Fruit fly (Drosophila melanogaster) whole organism, wandering third instar larva: Measurements from ENCODE around the gene CG32706.
A peak's percentile ranks its signal among the peaks of the same experiment; 100 is the strongest.
"Not testable (repeated sequence)": the region's sequence is repeated elsewhere in the genome, so short reads cannot be mapped to it uniquely, and the experiment has no call there.

Source experiments
- Abd-B ChIP-seq: fragments of >200 bp; optimal IDR thresholded peaks from 2 replicates; lab custom pipeline; 2017; ENCODE audit warnings: missing biosample characterization, missing genetic modification characterization
- CG32264 ChIP-seq: fragments of 200-800 bp; sonication (Bioruptor generic); optimal IDR thresholded peaks from 2 replicates; lab custom pipeline; 2016; ENCODE audit warnings: missing biosample characterization, missing genetic modification characterization
- CG9705 ChIP-seq: fragments of 200-800 bp; sonication (Bioruptor generic); optimal IDR thresholded peaks from 2 replicates; lab custom pipeline; 2018; ENCODE audit warnings: missing biosample characterization, mild to moderate bottlenecking, missing genetic modification characterization
- CrebA ChIP-seq: fragments of 200-800 bp; sonication (Bioruptor generic); optimal IDR thresholded peaks from 2 replicates; lab custom pipeline; 2016; ENCODE audit warnings: missing biosample characterization, mild to moderate bottlenecking, missing genetic modification characterization, borderline replicate concordance
- Dfd ChIP-seq: fragments of >200 bp; optimal IDR thresholded peaks from 2 replicates; lab custom pipeline; 2017; ENCODE audit warnings: missing biosample characterization, missing genetic modification characterization
- Dif ChIP-seq: fragments of 200-275, 200-300 bp; sonication (Bioruptor generic); optimal IDR thresholded peaks from 2 replicates; lab custom pipeline; 2018; ENCODE audit warnings: missing biosample characterization, missing genetic modification characterization; ENCODE audit not compliant: partially characterized antibody
- GATAd ChIP-seq: sonication (Bioruptor generic); optimal IDR thresholded peaks from 2 replicates; lab custom pipeline; 2016; ENCODE audit warnings: missing biosample characterization, missing genetic modification characterization
- HLH106 ChIP-seq: fragments of 200-800 bp; optimal IDR thresholded peaks from 3 replicates; lab custom pipeline; 2019; ENCODE audit warnings: missing biosample characterization, mild to moderate bottlenecking, missing genetic modification characterization, moderate library complexity
- Hnf4 ChIP-seq: fragments of 200-800 bp; sonication (Bioruptor generic); optimal IDR thresholded peaks from 2 replicates; lab custom pipeline; 2016; ENCODE audit warnings: missing biosample characterization, mild to moderate bottlenecking, missing genetic modification characterization
- Hr78 ChIP-seq: fragments of >200 bp; optimal IDR thresholded peaks from 2 replicates; lab custom pipeline; 2017; ENCODE audit warnings: missing biosample characterization, missing genetic modification characterization
- Hr83 ChIP-seq: fragments of 200-300 bp; sonication (Bioruptor generic); optimal IDR thresholded peaks from 2 replicates; lab custom pipeline; 2016; ENCODE audit warnings: missing biosample characterization, mild to moderate bottlenecking, missing genetic modification characterization, moderate library complexity; ENCODE audit not compliant: poor library complexity, severe bottlenecking
- Jra ChIP-seq: sonication (Bioruptor generic); optimal IDR thresholded peaks from 2 replicates; lab custom pipeline; 2016; ENCODE audit warnings: missing biosample characterization, missing genetic modification characterization
- Mio ChIP-seq: sonication (Bioruptor generic); optimal IDR thresholded peaks from 2 replicates; lab custom pipeline; 2016; ENCODE audit warnings: missing biosample characterization, missing genetic modification characterization
- Myc ChIP-seq: fragments of >200 bp; optimal IDR thresholded peaks from 2 replicates; lab custom pipeline; 2017
- N ChIP-seq: fragments of >200 bp; optimal IDR thresholded peaks from 2 replicates; lab custom pipeline; 2018; ENCODE audit warnings: missing biosample characterization, missing external identifiers, missing genetic modification characterization
- OdsH ChIP-seq: fragments of 200-800 bp; sonication (Bioruptor generic); optimal IDR thresholded peaks from 2 replicates; lab custom pipeline; 2016; ENCODE audit warnings: missing biosample characterization, mild to moderate bottlenecking, missing genetic modification characterization
- Sp1 ChIP-seq: fragments of 200-800 bp; sonication (Bioruptor generic); optimal IDR thresholded peaks from 3 replicates; lab custom pipeline; 2019; ENCODE audit warnings: missing biosample characterization, mild to moderate bottlenecking, missing genetic modification characterization, moderate library complexity
- Vsx2 ChIP-seq: fragments of 200-300, 225-300 bp; sonication (Bioruptor generic); optimal IDR thresholded peaks from 2 replicates; lab custom pipeline; 2018; ENCODE audit warnings: missing biosample characterization, missing genetic modification characterization; ENCODE audit not compliant: partially characterized antibody
- br ChIP-seq: fragments of 200-800 bp; sonication (Bioruptor generic); optimal IDR thresholded peaks from 2 replicates; lab custom pipeline; 2016; ENCODE audit warnings: missing biosample characterization, missing genetic modification characterization
- brk ChIP-seq: fragments of 200-800 bp; sonication (Bioruptor generic); optimal IDR thresholded peaks from 2 replicates; lab custom pipeline; 2016; ENCODE audit warnings: missing biosample characterization, mild to moderate bottlenecking, missing genetic modification characterization
- dl ChIP-seq, 2 experiments: fragments of 175-275, 200-275 bp in 1 of 2; fragments of 200-275 bp in 1 of 2; sonication (Bioruptor generic); optimal IDR thresholded peaks; lab custom pipeline; 2018; ENCODE audit warnings: mild to moderate bottlenecking in 2 of 2, missing biosample characterization in 2 of 2, missing genetic modification characterization in 2 of 2, moderate library complexity in 2 of 2; ENCODE audit not compliant: partially characterized antibody in 2 of 2, insufficient read depth in 1 of 2
- dmrt93B ChIP-seq: fragments of 200-800 bp; sonication (Bioruptor generic); optimal IDR thresholded peaks from 2 replicates; lab custom pipeline; 2018; ENCODE audit warnings: missing biosample characterization, mild to moderate bottlenecking, missing genetic modification characterization
- dsf ChIP-seq: sonication (Bioruptor generic); optimal IDR thresholded peaks from 2 replicates; lab custom pipeline; 2016; ENCODE audit warnings: missing biosample characterization, missing genetic modification characterization, borderline replicate concordance
- ey ChIP-seq: fragments of 200-800 bp; sonication (Bioruptor generic); optimal IDR thresholded peaks from 2 replicates; lab custom pipeline; 2016; ENCODE audit warnings: missing biosample characterization, missing genetic modification characterization
- foxo ChIP-seq, 2 experiments: fragments of 200-800 bp; sonication (Bioruptor generic); optimal IDR thresholded peaks; 2 replicates in 1 of 2; 3 replicates in 1 of 2; lab custom pipeline; 2016 to 2017; ENCODE audit warnings: missing biosample characterization in 2 of 2, missing genetic modification characterization in 2 of 2
- fru ChIP-seq: fragments of 200-800 bp; sonication (Bioruptor generic); optimal IDR thresholded peaks from 3 replicates; lab custom pipeline; 2016; ENCODE audit warnings: missing biosample characterization, mild to moderate bottlenecking, missing genetic modification characterization
- h ChIP-seq: fragments of 200-800 bp; sonication (Bioruptor generic); optimal IDR thresholded peaks from 3 replicates; lab custom pipeline; 2016; ENCODE audit warnings: missing biosample characterization, mild to moderate bottlenecking, missing genetic modification characterization
- jim ChIP-seq: fragments of 175-275, 200-325 bp; sonication (Bioruptor generic); optimal IDR thresholded peaks from 2 replicates; lab custom pipeline; 2016; ENCODE audit warnings: missing biosample characterization, mild to moderate bottlenecking, missing genetic modification characterization
- lola ChIP-seq: fragments of >200 bp; optimal IDR thresholded peaks from 2 replicates; lab custom pipeline; 2017; ENCODE audit warnings: missing biosample characterization, missing genetic modification characterization
- rgr ChIP-seq: fragments of 200-800 bp; sonication (Bioruptor generic); optimal IDR thresholded peaks from 3 replicates; lab custom pipeline; 2016; ENCODE audit warnings: missing biosample characterization, mild to moderate bottlenecking, missing genetic modification characterization
- sage ChIP-seq: fragments of 200-800 bp; sonication (Bioruptor generic); optimal IDR thresholded peaks from 2 replicates; lab custom pipeline; 2016; ENCODE audit warnings: missing biosample characterization, mild to moderate bottlenecking, missing genetic modification characterization
- sv ChIP-seq: fragments of 200-800 bp; sonication (Bioruptor generic); optimal IDR thresholded peaks from 3 replicates; lab custom pipeline; 2016; ENCODE audit warnings: missing biosample characterization, missing genetic modification characterization
- tai ChIP-seq: sonication (Bioruptor generic); optimal IDR thresholded peaks from 2 replicates; lab custom pipeline; 2016; ENCODE audit warnings: missing biosample characterization, missing genetic modification characterization
- usp ChIP-seq: fragments of >200 bp; optimal IDR thresholded peaks from 2 replicates; lab custom pipeline; 2017; ENCODE audit warnings: missing biosample characterization, missing genetic modification characterization
- woc ChIP-seq: sonication (Bioruptor generic); optimal IDR thresholded peaks from 2 replicates; lab custom pipeline; 2016; ENCODE audit warnings: missing biosample characterization, mild to moderate bottlenecking, missing genetic modification characterization

CG32706 gene

DNA sequence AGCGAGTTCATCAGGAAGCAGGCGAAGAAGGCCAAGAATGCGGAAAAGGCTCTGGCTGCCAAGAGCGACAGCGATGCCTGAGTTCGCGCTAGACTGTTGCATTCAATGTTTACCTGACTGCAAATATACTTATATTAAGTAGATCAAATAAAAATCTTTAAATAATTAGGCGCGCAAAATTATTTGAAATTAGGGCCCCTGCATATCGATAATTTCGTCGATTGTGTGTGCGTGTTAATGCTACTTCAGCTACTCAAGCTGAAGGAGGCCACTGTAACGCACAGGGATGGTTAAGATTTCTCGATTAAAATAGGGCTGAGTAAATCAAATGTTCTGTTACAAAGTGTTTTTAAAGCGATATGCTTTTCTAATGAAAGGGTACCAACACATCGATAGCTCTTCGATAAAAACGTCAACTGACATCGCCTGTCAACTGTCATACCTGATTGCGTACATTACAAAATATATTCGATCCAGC, at the start of gene CG32706:
Gene CG32706 (plus strand): TSS at position 428 of the 478 bp plus-strand sequence.
- TF ChIP-seq rgr (GFP tag; lab: Kevin White, UChicago); jim; brk (GFP tag; lab: Kevin White, UChicago): not testable (repeated sequence)

- no peak for TF ChIP-seq woc (GFP tag; lab: Kevin White, UChicago)
- no peak for TF ChIP-seq fru
- TF ChIP-seq CrebA: no peak
- no peak for TF ChIP-seq h (GFP tag; lab: Kevin White, UChicago)
- TF ChIP-seq dsf: no peak
- TF ChIP-seq ey (GFP tag; lab: Kevin White, UChicago): no peak
- TF ChIP-seq Dif (GFP tag; lab: Kevin White, UChicago): no peak
- TF ChIP-seq lola (GFP tag; lab: Kevin White, UChicago): no peak
- no peak for TF ChIP-seq tai
Observed at dm6 chrX:9038778-9039177, 48.2 kb upstream of the CG32706 start.

dm6 chrX:9040855-9041254, 46.1 kb upstream of the CG32706 start:
- TF ChIP-seq br (GFP tag; lab: Kevin White, UChicago): no peak
- TF ChIP-seq Myc: peak; percentile 53
- no peak for TF ChIP-seq OdsH (GFP tag; lab: Kevin White, UChicago)

- TF ChIP-seq Mio (GFP tag; lab: Kevin White, UChicago) (no peak), dmrt93B (GFP tag; lab: Kevin White, UChicago) (no peak), h (GFP tag; lab: Kevin White, UChicago) (peak; percentile 2), GATAd (GFP tag; lab: Kevin White, UChicago) (no peak), woc (GFP tag; lab: Kevin White, UChicago) (peak; percentile 43), foxo (GFP tag; optimal IDR thresholded peaks at IDR 0.05; lab: Kevin White, UChicago) (peak in 1 of 2 experiments; percentile 0), CG32264 (GFP tag; lab: Kevin White, UChicago) (no peak), dl (GFP tag; optimal IDR thresholded peaks at IDR 0.05; lab: Kevin White, UChicago; ENCODE audit: insufficient read depth in 1 of 2, partially characterized antibody in 2 of 2) (no peak), sv (GFP tag; lab: Kevin White, UChicago) (peak; percentile 6), N (GFP tag; lab: Kevin White, UChicago) (no peak), usp (GFP tag; lab: Kevin White, UChicago) (no peak), Hnf4 (no peak), Jra (GFP tag; lab: Kevin White, UChicago) (no peak)
- TF ChIP-seq, all 38 proteins: peak for 4
Observed at dm6 chrX:9041789-9042456, 45.0 kb upstream of the CG32706 start.

DNA sequence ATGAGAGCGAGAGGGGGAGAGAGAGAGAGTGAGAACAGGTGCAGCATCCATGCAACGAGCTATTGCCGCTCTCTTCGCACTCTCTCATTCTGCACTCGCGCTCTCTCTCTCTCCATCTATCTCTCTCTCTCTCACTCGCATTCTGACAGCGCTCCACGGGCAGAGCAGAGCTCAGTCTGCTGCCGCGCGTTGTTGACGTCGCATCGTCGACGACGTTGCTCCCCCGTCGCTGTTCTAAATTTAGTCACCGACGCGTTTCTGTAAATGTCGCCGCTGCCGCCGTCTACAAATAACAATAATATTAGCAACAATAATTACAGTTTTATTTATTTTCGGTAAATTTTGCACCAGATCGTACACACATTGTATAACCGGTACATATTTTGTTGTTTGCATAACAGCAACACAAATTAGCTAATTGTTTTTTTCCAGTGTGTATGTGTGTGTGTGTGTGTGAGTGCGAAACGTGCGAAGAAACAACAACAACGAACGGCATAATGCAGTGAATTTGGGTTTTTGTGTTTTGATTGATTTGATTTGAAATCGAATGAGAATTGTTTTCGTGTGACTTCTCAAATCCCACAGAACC, 44.4 kb upstream of the CG32706 start:
- no peak for TF ChIP-seq Mio (GFP tag; lab: Kevin White, UChicago)
- TF ChIP-seq Myc: no peak
- no peak for TF ChIP-seq usp (GFP tag; lab: Kevin White, UChicago)
- peak; percentile 44 for TF ChIP-seq Hr83 (GFP tag; lab: Kevin White, UChicago)
- no peak for TF ChIP-seq brk (GFP tag; lab: Kevin White, UChicago)
- TF ChIP-seq rgr (GFP tag; lab: Kevin White, UChicago): peak; percentile 53
- peak; percentile 50 for TF ChIP-seq HLH106
- TF ChIP-seq Dfd (GFP tag; lab: Kevin White, UChicago): no peak
- TF ChIP-seq sage: no peak
- peak; percentile 0 for TF ChIP-seq Sp1 (GFP tag; lab: Kevin White, UChicago)
- TF ChIP-seq Hnf4: peak; percentile 37
- peak; percentile 35 for TF ChIP-seq br (GFP tag; lab: Kevin White, UChicago)
- no peak for TF ChIP-seq Hr78 (GFP tag; lab: Kevin White, UChicago)
- no peak for TF ChIP-seq N (GFP tag; lab: Kevin White, UChicago)
- TF ChIP-seq dl (GFP tag; optimal IDR thresholded peaks at IDR 0.05; lab: Kevin White, UChicago; ENCODE audit: insufficient read depth in 1 of 2, partially characterized antibody in 2 of 2): peak; percentile 78 to 83
- peak in 1 of 2 experiments; percentile 45 for TF ChIP-seq foxo (GFP tag; optimal IDR thresholded peaks at IDR 0.05; lab: Kevin White, UChicago)
- TF ChIP-seq OdsH (GFP tag; lab: Kevin White, UChicago): peak; percentile 27
- peak; percentile 76 for TF ChIP-seq Vsx2
- peak; percentile 16 for TF ChIP-seq CrebA
- TF ChIP-seq woc (GFP tag; lab: Kevin White, UChicago): no peak
- peak; percentile 67 for TF ChIP-seq fru
- no peak for TF ChIP-seq Abd-B (GFP tag; lab: Kevin White, UChicago)
- peak; percentile 86 for TF ChIP-seq Dif (GFP tag; lab: Kevin White, UChicago)
- TF ChIP-seq h (GFP tag; lab: Kevin White, UChicago): peak; percentile 59
- no peak for TF ChIP-seq CG9705 (GFP tag; lab: Kevin White, UChicago)
- TF ChIP-seq ey (GFP tag; lab: Kevin White, UChicago): peak; percentile 40
